Worm (Caenorhabditis elegans) whole organism, mixed stage, embryonic: ENCODE data around the gene B0478.3.

Experiments used
- ceh-39 ChIP-seq: fragments of 150-350 bp; optimal IDR thresholded peaks from 2 replicates; lab custom pipeline; 2014; ENCODE audit warnings: missing biosample characterization, missing genetic modification characterization
- lsy-2 ChIP-seq: fragments of 150-350 bp; optimal IDR thresholded peaks from 2 replicates; lab custom pipeline; 2014; ENCODE audit warnings: missing biosample characterization, missing genetic modification characterization
- mep-1 ChIP-seq: fragments of 150-350 bp; optimal IDR thresholded peaks from 2 replicates; lab custom pipeline; 2017; ENCODE audit warnings: missing biosample characterization, missing genetic modification reagents, missing genetic modification characterization, inconsistent platforms

- TF ChIP-seq mep-1 (tag; lab: Kevin White, UChicago) = no peak
- no peak for TF ChIP-seq ceh-39
- no peak for TF ChIP-seq lsy-2
Measured at ce11 chrIV:6964508-6964907, at the start of gene B0478.3.
